Worm (Caenorhabditis elegans): ENCODE measurements around the gene ppm-2.

ppm-2 gene

ce11 chrIII:4649363-4649768 is 928 bp upstream of the ppm-2 start (continued):
- TF ChIP-seq lin-39 (tag; optimal IDR thresholded peaks at IDR 0.05) (peak; percentile 7), lsy-2 (tag; optimal IDR thresholded peaks at IDR 0.05) (peak; percentile 83 to 95), nhr-19 (GFP tag; conservative IDR thresholded peaks at IDR 0.05) (peak; percentile 92), tbx-2 (tag; optimal IDR thresholded peaks at IDR 0.05) (peak; percentile 94), nhr-77 (tag; optimal IDR thresholded peaks at IDR 0.05) (peak; percentile 95), ceh-8 (GFP tag; optimal IDR thresholded peaks at IDR 0.05) (no peak), egl-27 (tag; optimal IDR thresholded peaks at IDR 0.05) (peak; percentile 84 to 85), lir-3 (tag; optimal IDR thresholded peaks at IDR 0.05; ENCODE audit: poor library complexity) (peak; percentile 79), ceh-90 (tag; optimal IDR thresholded peaks at IDR 0.05) (no peak), alr-1 (tag; optimal IDR thresholded peaks at IDR 0.05; ENCODE audit: borderline replicate concordance) (no peak), ceh-63 (GFP tag; optimal IDR thresholded peaks at IDR 0.05) (no peak), rnt-1 (tag; optimal IDR thresholded peaks at IDR 0.05) (peak; percentile 90), pag-3 (tag; optimal IDR thresholded peaks at IDR 0.05; ENCODE audit: borderline replicate concordance, insufficient read depth) (peak; percentile 12), grh-1 (GFP tag; IDR thresholded peaks at IDR 0.05) (peak; percentile 69), aly-2 (tag; optimal IDR thresholded peaks at IDR 0.05) (no peak), snu-23 (GFP tag; optimal IDR thresholded peaks at IDR 0.05) (peak; percentile 98), nhr-71 (tag; optimal IDR thresholded peaks at IDR 0.05) (peak; percentile 99), nhr-85 (tag) (peak; percentile 99), Y116A8C.19 (tag; optimal IDR thresholded peaks at IDR 0.05; ENCODE audit: borderline replicate concordance) (no peak), ceh-88 (GFP tag; IDR thresholded peaks at IDR 0.05) (peak; percentile 81; the same call in 1 of the 2 replicates), nhr-237 (tag; optimal IDR thresholded peaks at IDR 0.05) (peak; percentile 77), blmp-1 (tag; optimal IDR thresholded peaks at IDR 0.05) (peak; percentile 84), lin-14 (GFP tag; optimal IDR thresholded peaks at IDR 0.05) (peak; percentile 100), jun-1 (tag; optimal IDR thresholded peaks at IDR 0.05) (peak; percentile 92), hlh-4 (tag; optimal IDR thresholded peaks at IDR 0.05) (no peak), C16A3.4 (tag; optimal IDR thresholded peaks at IDR 0.05) (peak; percentile 92), unc-98 (GFP tag; IDR thresholded peaks at IDR 0.05) (peak; percentile 51; the same call in 1 of the 2 replicates), isw-1 (GFP tag; IDR thresholded peaks at IDR 0.05) (peak; percentile 81), nhr-76 (tag; optimal IDR thresholded peaks at IDR 0.05) (peak; percentile 55), mdl-1 (tag; optimal IDR thresholded peaks at IDR 0.05) (peak; percentile 94 to 100), unc-62 (GFP tag; optimal IDR thresholded peaks at IDR 0.05) (no peak)

DNA sequence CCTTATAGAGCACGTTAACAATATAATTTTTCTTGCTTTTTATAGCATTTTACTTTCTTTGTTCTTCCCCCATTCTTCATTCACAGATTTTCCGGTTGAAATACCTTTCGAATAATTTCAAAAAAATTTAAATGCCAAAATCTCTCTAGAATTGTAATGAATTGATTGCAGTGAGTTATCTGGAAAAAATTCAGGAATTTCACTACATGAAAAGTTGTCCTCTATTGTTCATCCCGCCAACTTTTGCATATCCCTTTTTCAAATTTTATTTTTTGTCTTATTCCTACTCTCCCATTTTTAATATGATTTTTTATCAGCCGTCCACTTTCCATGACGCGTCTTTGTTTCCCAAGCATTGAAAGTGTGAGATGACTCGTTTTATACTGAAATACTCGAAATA is 3.1 kb downstream of the ppm-2 start:
- TF ChIP-seq sptf-1 (tag; optimal IDR thresholded peaks at IDR 0.05) (no peak), zag-1 (tag; optimal IDR thresholded peaks at IDR 0.05) (no peak), mdl-1 (tag; optimal IDR thresholded peaks at IDR 0.05) (no peak), blmp-1 (tag; optimal IDR thresholded peaks at IDR 0.05) (no peak), lin-35 (GFP tag; optimal IDR thresholded peaks at IDR 0.05) (no peak), nhr-84 (tag; optimal IDR thresholded peaks at IDR 0.05) (no peak), zip-4 (GFP tag; optimal IDR thresholded peaks at IDR 0.05) (no peak), lin-14 (GFP tag; optimal IDR thresholded peaks at IDR 0.05) (no peak), unc-62 (GFP tag; optimal IDR thresholded peaks at IDR 0.05) (no peak), nhr-85 (tag) (no peak), ceh-63 (GFP tag; optimal IDR thresholded peaks at IDR 0.05) (no peak), nhr-47 (tag; optimal IDR thresholded peaks at IDR 0.05) (no peak), mab-9 (GFP tag; IDR thresholded peaks at IDR 0.05) (no peak), lin-13 (GFP tag; optimal IDR thresholded peaks at IDR 0.05) (no peak), aha-1 (tag; optimal IDR thresholded peaks at IDR 0.05) (no peak), alr-1 (tag; optimal IDR thresholded peaks at IDR 0.05; ENCODE audit: borderline replicate concordance) (no peak), unc-30 (tag; optimal IDR thresholded peaks at IDR 0.05) (no peak), lin-15B (tag; optimal IDR thresholded peaks at IDR 0.05) (no peak), efl-3 (GFP tag; optimal IDR thresholded peaks at IDR 0.05) (no peak), ceh-8 (GFP tag; optimal IDR thresholded peaks at IDR 0.05) (no peak)
